ENCODE assay signal across 5 worm cellular contexts in the genomic region with DNA sequence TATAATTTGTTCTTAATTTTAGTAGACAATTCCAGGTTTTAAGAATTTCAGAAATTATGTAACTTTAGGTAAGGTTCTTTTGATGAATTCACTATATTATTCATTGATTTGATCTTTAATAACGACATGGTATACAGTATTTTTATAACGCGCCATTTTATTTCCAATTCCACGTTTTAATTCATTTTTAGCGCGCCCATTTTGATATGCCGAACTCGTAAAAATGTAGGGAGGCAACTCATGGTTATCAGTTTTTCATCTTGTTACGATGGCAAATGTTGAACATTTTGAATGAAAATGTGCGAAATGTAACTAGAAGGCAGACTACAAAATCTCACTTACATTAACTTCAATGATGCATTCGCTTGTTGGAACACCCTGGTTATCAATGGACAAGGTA.
TF ChIP-seq lines count a peak whose summit lies in the region.

No protein-coding gene starts in this region.

TF ChIP-seq in whole organism, L1 larva, 84 proteins besides CTCF, POLR2A, EP300 and RAD21:
- TF ChIP-seq snu-23 (GFP tag; optimal IDR thresholded peaks at IDR 0.05; lab: Kevin White, UChicago) (no peak), ceh-90 (tag; optimal IDR thresholded peaks at IDR 0.05; lab: Kevin White, UChicago) (no peak), lin-35 (GFP tag; optimal IDR thresholded peaks at IDR 0.05; lab: Kevin White, UChicago) (no peak), nhr-47 (tag; optimal IDR thresholded peaks at IDR 0.05; lab: Kevin White, UChicago) (no peak), fos-1 (tag; optimal IDR thresholded peaks at IDR 0.05; lab: Kevin White, UChicago) (no peak), elt-2 (tag; optimal IDR thresholded peaks at IDR 0.05; lab: Kevin White, UChicago) (peak; percentile 23)
TF ChIP-seq in whole organism, L1 larva: peak in this region for 1.

TF ChIP-seq in whole organism, L2 larva, 48 proteins besides CTCF, POLR2A, EP300 and RAD21:
- peak; percentile 24 for TF ChIP-seq crh-2 (tag; optimal IDR thresholded peaks at IDR 0.05; lab: Kevin White, UChicago)
- no peak for TF ChIP-seq mbf-1 (tag; optimal IDR thresholded peaks at IDR 0.05; lab: Kevin White, UChicago)
- TF ChIP-seq nhr-77 (tag; optimal IDR thresholded peaks at IDR 0.05; lab: Kevin White, UChicago), result no peak
- TF ChIP-seq R02D3.7 (tag; optimal IDR thresholded peaks at IDR 0.05; lab: Kevin White, UChicago), result no peak
- no peak for TF ChIP-seq ceh-82 (tag; optimal IDR thresholded peaks at IDR 0.05; lab: Kevin White, UChicago)
- TF ChIP-seq ama-1 (optimal IDR thresholded peaks at IDR 0.05; lab: Kevin White, UChicago), result no peak
- TF ChIP-seq fos-1 (tag; optimal IDR thresholded peaks at IDR 0.05; lab: Kevin White, UChicago), result peak; percentile 52
- TF ChIP-seq lsy-2 (tag; optimal IDR thresholded peaks at IDR 0.05; lab: Kevin White, UChicago), result no peak
- TF ChIP-seq lin-13 (GFP tag; optimal IDR thresholded peaks at IDR 0.05; lab: Kevin White, UChicago), result no peak

TF ChIP-seq in whole organism, L3 larva, 47 proteins besides CTCF, POLR2A, EP300 and RAD21:
- TF ChIP-seq elt-2 (tag; optimal IDR thresholded peaks at IDR 0.05; lab: Kevin White, UChicago) (peak; percentile 68), sea-2 (GFP tag; optimal IDR thresholded peaks at IDR 0.05; lab: Kevin White, UChicago) (no peak), pqm-1 (tag; optimal IDR thresholded peaks at IDR 0.05; lab: Kevin White, UChicago) (peak; percentile 62)

TF ChIP-seq in whole organism, L4 larva, 104 proteins besides CTCF, POLR2A, EP300 and RAD21 (continues in another document):
- TF ChIP-seq vab-7 (GFP tag; IDR thresholded peaks at IDR 0.05; lab: Robert Waterston, UW) (no peak), T26A8.4 (GFP tag; IDR thresholded peaks at IDR 0.05; lab: Robert Waterston, UW) (no peak), lin-39 (tag; optimal IDR thresholded peaks at IDR 0.05; lab: Kevin White, UChicago) (no peak), zip-2 (tag; optimal IDR thresholded peaks at IDR 0.05; lab: Kevin White, UChicago) (no peak), dmd-6 (GFP tag; IDR thresholded peaks at IDR 0.05; lab: Robert Waterston, UW) (peak; percentile 27; the same call in 1 of the 2 replicates), saeg-2 (GFP tag; IDR thresholded peaks at IDR 0.05; lab: Robert Waterston, UW) (no peak), fos-1 (tag; optimal IDR thresholded peaks at IDR 0.05; lab: Kevin White, UChicago) (no peak), dve-1 (tag; optimal IDR thresholded peaks at IDR 0.05; lab: Kevin White, UChicago; ENCODE audit: insufficient read depth) (peak; percentile 45), tra-1 (GFP tag; IDR thresholded peaks at IDR 0.05; lab: Robert Waterston, UW) (no peak), mdt-29 (GFP tag; IDR thresholded peaks at IDR 0.05; lab: Robert Waterston, UW) (no peak), daf-16 (GFP tag; optimal IDR thresholded peaks at IDR 0.05; lab: Kevin White, UChicago) (no peak), daf-16 (tag; optimal IDR thresholded peaks at IDR 0.05; lab: Kevin White, UChicago) (peak; percentile 35), ceh-82 (tag; optimal IDR thresholded peaks at IDR 0.05; lab: Kevin White, UChicago) (no peak), dmd-9 (GFP tag; IDR thresholded peaks at IDR 0.05; lab: Robert Waterston, UW) (no peak), pha-4 (GFP tag; IDR thresholded peaks at IDR 0.05; lab: Robert Waterston, UW) (no peak), pha-4 (tag; optimal IDR thresholded peaks at IDR 0.05; lab: Kevin White, UChicago) (no peak), fkh-10 (GFP tag; optimal IDR thresholded peaks at IDR 0.05; lab: Kevin White, UChicago) (no peak), zfp-3 (GFP tag; conservative IDR thresholded peaks at IDR 0.05; lab: Robert Waterston, UW) (no peak), sdz-12 (GFP tag; optimal IDR thresholded peaks at IDR 0.05; lab: Kevin White, UChicago) (no peak), ctbp-1 (GFP tag; IDR thresholded peaks at IDR 0.05; lab: Robert Waterston, UW) (no peak), cey-2 (tag; optimal IDR thresholded peaks at IDR 0.05; lab: Kevin White, UChicago; ENCODE audit: borderline replicate concordance, insufficient read depth) (no peak), Y75B8A.6 (GFP tag; IDR thresholded peaks at IDR 0.05; lab: Robert Waterston, UW) (no peak), mdl-1 (tag; optimal IDR thresholded peaks at IDR 0.05; lab: Kevin White, UChicago) (no peak), nhr-42 (GFP tag; IDR thresholded peaks at IDR 0.05; lab: Robert Waterston, UW) (no peak), pqm-1 (tag; optimal IDR thresholded peaks at IDR 0.05; lab: Kevin White, UChicago) (peak; percentile 77), rbr-2 (tag; optimal IDR thresholded peaks at IDR 0.05; lab: Kevin White, UChicago) (no peak), php-3 (GFP tag; IDR thresholded peaks at IDR 0.05; lab: Robert Waterston, UW) (peak; percentile 84), F10B5.3 (tag; optimal IDR thresholded peaks at IDR 0.05; lab: Kevin White, UChicago) (no peak), nhr-10 (tag; optimal IDR thresholded peaks at IDR 0.05; lab: Kevin White, UChicago) (no peak), Y105C5A.15 (GFP tag; IDR thresholded peaks at IDR 0.05; lab: Robert Waterston, UW) (no peak), egl-43 (GFP tag; IDR thresholded peaks at IDR 0.05; lab: Robert Waterston, UW) (no peak), ceh-28 (tag; optimal IDR thresholded peaks at IDR 0.05; lab: Kevin White, UChicago) (no peak), madf-5 (GFP tag; IDR thresholded peaks at IDR 0.05; lab: Robert Waterston, UW) (no peak), D1046.2 (GFP tag; IDR thresholded peaks at IDR 0.05; lab: Robert Waterston, UW) (no peak), lin-29 (GFP tag; IDR thresholded peaks at IDR 0.05; lab: Robert Waterston, UW) (no peak), hmg-1.1 (GFP tag; IDR thresholded peaks at IDR 0.05; lab: Robert Waterston, UW) (no peak), spr-1 (tag; optimal IDR thresholded peaks at IDR 0.05; lab: Kevin White, UChicago) (no peak), nhr-77 (tag; optimal IDR thresholded peaks at IDR 0.05; lab: Kevin White, UChicago) (peak; percentile 1)

TF ChIP-seq in whole organism, young adult, 124 proteins besides CTCF, POLR2A, EP300 and RAD21:
- TF ChIP-seq akir-1 (GFP tag; optimal IDR thresholded peaks at IDR 0.05; lab: Kevin White, UChicago) (no peak), nhr-80 (tag; optimal IDR thresholded peaks at IDR 0.05; lab: Kevin White, UChicago) (peak; percentile 24)
TF ChIP-seq in whole organism, young adult: peak in this region for 1.
